Worm (Caenorhabditis elegans) whole organism, dauer: ENCODE results near the gene C07H6.2.

Experiments used
- unc-62 ChIP-seq: sonication (generic microtip); optimal IDR thresholded peaks from 2 replicates; lab custom pipeline; 2017; ENCODE audit warnings: missing biosample characterization, missing genetic modification reagents, missing genetic modification characterization

The C07H6.2 gene

DNA sequence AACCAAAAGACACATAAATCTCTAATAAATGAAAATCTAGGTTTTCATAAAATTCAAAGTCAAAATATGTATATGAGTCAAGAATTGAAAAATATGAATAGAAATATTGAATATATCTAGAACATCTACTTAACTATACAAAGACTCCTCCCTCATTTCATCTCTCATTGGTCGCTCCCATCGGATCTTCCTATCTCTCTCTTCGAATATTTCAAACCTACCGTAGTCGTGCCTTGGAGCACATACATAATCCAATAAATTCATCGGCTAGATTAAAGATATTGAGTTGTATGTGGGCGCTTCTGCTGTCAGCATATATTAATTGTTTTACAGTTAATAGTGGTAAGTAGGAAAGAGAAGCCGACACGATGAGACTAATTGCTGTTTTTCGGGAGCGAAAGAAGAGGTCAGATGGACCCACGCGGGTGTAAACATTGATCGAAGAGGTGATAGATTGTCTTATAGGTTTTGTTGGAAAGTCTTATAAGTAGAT, 6.2 kb downstream of the C07H6.2 start:
- TF ChIP-seq unc-62 (GFP tag; lab: Kevin White, UChicago), result no peak

DNA sequence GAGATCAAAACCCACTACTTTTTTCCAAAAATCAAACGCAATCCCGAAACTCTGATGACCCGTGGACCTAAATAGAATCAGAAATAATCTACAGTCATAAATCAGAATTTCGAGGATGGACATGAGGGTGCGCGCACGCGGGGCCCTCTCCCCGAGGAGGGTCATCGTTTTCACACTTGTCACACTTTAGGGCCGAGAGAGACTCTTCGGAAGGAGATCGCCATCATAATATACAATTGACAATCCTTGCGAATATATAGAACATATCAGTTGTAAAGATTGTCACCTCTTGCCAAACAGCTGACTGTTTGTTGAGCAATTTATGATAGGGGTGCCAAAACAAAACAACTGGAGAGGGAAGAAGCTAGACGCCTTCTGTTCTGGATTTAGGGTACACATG, 9.3 kb downstream of the C07H6.2 start:
- no peak for TF ChIP-seq unc-62 (GFP tag; lab: Kevin White, UChicago)

DNA sequence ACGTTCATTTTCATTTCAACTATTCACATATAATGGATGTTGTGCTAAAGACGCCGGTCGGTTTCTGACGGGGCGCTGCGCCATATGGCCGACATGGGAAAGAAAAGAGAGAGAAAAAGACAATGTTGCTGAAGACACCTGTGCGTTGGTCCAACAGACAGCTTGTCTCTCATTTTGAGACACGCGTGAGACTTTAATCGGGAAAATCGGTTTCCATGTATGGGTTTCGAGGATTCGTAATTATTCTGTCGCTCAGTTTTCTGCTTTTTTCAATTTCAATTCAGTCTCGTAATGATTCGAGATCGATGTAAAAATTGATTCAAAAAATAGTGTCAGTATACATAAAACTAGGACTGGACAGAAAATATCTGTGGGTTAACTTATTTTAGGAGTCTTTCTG, 10.0 kb downstream of the C07H6.2 start:
- no peak for TF ChIP-seq unc-62 (GFP tag; lab: Kevin White, UChicago)

DNA sequence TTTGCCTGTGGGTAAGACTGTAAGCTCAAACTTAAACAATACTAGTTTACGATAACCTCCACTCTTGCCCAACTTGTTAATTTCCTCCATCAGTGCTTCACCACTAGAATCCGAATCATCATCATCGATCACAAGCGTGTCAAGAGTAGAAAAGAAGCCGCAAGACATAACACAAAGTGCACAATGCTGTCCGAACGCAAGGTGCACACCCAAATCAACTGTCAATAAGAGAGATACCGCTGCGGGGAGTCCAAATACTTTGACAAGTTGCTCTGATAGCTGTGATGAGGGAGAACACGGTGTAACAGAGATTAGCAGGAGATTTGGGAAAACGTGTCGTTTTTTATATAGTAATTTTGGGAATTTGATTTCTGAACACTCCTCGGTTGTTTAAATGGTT, 10.6 kb downstream of the C07H6.2 start:
- no peak for TF ChIP-seq unc-62 (GFP tag; lab: Kevin White, UChicago)

DNA sequence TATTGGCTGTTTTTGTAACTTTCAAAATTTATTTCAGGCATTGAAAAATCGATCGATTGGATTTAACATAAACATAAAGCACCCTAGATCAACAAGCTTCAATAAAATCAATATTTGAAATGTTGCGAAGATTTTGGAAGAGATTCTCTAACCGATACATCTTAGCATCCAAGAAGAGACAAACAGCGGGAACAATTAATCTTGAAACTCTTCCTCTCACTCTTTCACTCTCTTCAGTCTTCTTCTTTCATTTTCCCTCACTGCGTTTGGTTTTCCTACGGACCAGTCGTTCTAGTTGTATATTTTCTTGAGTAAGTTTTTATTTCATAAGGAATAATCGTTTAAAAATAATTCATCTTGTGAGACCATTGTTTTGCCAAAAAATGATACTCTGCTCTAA, 12.2 kb downstream of the C07H6.2 start:
- no peak for TF ChIP-seq unc-62 (GFP tag; lab: Kevin White, UChicago)

DNA sequence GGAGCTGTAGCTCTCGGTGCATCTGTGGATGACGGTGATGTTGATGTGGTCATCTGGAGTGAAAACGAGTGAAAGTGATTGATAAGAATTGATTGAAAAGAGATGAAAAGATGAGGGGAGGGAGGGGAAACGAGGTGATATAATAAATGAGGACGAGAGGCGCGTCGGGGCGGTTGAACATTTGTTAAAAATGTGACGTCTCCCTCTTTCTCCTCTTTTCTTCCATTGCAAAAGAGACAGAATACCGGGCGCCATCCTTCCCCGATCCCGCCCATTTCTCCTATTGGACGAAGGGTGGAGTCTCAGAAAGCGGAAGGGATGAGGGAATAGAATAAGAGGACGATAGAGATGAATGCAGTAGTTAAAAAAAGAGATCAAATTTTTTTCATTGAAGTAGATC, 13.8 kb downstream of the C07H6.2 start:
- no peak for TF ChIP-seq unc-62 (GFP tag; lab: Kevin White, UChicago)

DNA sequence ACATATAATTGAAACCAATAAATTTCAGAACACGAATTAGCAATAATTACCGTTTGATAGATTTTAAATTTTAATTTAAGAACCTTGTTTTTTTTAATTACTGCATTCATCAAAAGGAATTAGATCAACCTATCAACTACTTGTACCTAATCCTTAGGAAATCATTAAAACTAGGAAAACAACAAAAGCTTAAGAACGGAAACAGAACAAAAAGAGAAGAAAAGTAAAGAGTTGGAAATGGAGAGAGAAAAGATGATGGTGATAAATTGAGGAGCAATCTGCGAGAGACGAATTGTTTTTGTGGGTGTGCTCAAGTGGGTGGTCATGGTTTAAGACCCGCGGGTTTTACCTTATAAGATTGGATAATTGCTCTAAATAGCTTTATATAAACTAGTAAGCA, 14.5 kb downstream of the C07H6.2 start:
- no peak for TF ChIP-seq unc-62 (GFP tag; lab: Kevin White, UChicago)

DNA sequence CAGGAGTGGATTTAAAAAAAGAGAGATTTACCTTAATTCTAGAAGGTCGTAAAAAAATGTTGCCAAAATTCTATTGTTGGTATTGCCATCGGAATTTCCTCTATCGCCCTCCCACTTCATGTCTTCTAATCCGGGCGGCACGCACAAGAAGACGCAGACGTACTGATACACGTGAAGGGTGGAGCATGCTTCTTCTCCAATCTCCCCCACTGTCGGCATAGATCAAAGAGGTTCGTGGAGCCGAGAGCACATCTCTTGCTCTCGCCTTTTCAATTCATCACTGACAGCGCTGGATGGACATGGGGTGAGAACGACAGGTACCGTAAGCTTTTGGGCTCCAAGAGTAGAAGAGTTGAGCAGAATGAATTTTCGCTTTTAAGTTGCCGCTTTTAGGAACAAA, 15.8 kb downstream of the C07H6.2 start, which contains the start of gene lin-39:
lin-39 (minus strand) TSS at position 74 of the 400 bp plus-strand sequence.
- TF ChIP-seq unc-62 (GFP tag; lab: Kevin White, UChicago), result no peak

DNA sequence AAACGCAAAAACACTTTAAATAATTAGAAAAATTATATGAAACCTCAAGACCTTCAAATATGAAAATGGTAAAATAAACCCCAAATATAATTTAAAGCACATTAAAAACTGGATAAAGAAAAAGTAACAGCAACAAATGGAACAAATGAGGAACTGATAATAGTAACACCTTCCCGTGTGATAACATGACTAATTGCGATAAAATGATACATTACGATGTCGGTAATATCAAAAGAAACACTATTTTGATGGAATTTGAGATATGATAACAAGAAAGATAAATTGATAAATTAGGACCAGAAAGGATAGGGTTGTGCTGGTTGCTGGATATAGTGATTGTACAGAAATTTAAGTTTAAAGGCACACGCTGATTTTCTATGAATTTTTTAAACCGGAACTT, 21.2 kb downstream of the C07H6.2 start:
- TF ChIP-seq unc-62 (GFP tag; lab: Kevin White, UChicago), result no peak

DNA sequence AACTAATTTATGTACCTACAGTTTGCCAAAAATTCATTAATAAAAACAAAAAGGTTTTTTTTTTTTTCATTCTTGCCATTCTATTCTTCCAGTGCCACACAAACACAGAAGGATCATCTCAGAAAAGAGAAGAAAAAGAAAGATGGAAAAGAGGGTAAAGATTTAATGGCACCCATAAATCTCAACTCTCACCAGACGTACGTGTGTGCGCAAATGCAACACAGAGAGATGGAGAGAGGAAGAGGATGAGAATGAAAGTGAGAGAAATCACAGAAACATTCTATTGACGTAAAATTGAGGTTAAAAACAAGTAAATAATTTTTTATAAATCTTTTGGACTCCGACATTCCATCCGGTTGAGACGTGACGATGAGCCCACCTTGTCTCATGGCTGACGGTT, 23.4 kb downstream of the C07H6.2 start:
- TF ChIP-seq unc-62 (GFP tag; lab: Kevin White, UChicago), result no peak

DNA sequence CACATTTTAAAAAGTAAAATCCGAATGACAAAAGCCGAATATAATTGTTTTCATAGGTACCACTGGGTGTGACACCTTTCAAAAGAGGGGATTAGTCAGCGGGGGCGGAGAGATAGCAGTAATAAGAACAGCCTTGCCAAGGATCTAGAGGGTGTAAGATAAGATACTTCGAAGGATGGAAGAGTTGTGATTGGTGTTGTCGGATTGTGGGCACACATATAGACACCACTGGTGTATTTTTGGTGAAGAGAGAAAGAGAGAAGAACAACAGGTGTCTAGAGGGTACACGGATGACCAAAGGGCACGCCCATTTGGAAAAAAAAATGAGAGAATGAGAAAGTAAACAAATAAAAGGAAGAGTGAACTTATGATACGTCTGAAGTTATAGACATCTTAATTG, 24.4 kb downstream of the C07H6.2 start:
- no peak for TF ChIP-seq unc-62 (GFP tag; lab: Kevin White, UChicago)

DNA sequence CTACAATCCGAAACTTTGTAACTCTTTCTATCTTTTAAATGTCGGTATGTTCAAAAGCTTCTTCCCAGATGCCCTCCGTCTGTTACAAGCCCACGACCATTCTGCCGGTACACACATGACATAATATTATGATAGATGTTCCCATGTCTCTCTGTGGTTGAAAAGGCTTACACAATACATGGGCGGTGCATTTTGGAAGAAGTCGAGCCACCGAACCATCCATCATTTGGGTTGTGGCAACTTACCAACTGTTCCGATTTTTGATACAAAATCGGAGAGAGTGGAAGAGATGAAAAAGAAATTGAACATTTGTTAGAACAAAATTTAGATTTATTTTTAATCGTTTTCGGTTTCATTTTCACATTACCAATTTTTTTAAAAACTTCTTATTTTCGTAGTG, 28.2 kb downstream of the C07H6.2 start:
- TF ChIP-seq unc-62 (GFP tag; lab: Kevin White, UChicago), result no peak

DNA sequence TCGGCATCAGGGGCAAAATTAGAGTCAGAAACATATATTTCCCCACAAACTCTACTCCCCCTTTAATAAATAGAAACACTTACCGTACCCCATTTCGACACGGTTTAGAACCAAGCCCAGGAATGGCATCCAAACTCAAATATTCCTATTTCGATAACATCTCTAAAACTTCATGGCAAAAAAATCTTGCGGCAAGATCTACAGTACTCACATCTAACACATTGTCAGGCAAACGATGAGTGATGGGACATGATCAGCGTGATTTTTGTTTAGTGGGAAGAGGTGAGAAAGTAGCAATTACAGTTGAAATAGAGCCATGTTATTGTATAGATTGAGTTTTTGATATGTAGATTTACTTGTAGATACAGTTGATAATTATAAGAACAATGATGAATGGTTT, 30.2 kb downstream of the C07H6.2 start:
- no peak for TF ChIP-seq unc-62 (GFP tag; lab: Kevin White, UChicago)

DNA sequence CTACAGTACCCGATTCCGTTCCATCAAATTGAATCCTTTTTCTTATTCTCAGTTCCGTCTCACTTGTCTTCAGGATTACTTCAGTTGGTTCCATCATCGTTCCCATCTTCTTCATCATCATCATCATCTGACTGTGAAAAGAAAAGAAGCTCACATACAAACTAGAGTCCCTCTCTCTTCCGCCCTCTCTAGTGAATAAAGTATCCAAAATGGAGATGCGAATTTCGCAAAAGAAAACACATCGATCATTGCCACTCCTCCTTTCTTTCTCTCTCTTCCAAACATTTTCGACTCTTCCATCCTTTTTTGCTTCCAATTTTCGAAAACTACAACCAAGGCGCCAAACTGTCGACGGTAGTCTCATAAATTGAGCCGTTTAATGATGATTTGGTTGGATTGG, 32.0 kb downstream of the C07H6.2 start:
- TF ChIP-seq unc-62 (GFP tag; lab: Kevin White, UChicago), result no peak

DNA sequence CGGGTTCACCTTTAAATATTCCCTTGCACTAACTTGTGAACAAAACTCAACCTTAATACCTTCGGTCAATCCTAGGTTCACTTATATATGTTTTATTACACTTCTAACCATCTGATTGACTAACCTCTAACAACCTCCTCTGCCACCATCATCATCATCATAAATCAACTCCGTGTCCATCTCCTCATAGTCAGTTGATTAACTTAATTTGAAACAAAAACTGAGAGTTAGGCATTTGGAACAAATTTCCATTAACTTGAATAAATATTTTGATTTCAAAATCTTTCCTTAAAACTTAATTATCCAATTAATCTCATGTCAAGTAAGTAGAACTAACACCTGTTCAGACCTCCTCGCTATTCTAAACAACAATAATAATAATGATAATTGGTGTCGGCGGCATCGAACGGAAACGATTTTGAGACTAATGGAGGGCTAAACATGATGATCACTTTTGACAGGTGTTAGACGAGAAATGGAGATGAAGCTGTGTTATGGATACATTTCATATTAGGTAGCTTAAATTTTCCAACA, 33.0 kb downstream of the C07H6.2 start:
- TF ChIP-seq unc-62 (GFP tag; lab: Kevin White, UChicago), result no peak

DNA sequence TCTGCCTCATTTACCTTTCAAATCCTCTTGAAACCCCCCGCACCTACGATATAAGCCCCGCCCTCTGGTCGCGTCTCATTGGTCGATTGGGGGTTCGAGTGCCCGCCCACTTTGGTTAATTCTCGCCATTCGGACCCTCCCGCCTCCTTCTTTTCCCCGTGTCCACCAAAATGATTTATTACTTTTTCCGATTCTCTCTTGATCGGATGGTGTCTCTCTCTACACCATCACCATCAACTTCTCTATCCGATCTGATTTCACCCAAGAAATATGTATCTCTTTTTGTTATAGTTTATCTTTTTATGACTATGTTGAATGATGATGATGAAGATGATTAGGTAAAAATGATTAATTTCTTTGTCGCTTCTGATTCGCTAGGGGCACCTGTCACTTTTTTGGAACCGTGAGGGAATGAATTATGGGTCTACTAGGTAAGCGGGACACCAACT, 33.9 kb downstream of the C07H6.2 start:
- no peak for TF ChIP-seq unc-62 (GFP tag; lab: Kevin White, UChicago)

DNA sequence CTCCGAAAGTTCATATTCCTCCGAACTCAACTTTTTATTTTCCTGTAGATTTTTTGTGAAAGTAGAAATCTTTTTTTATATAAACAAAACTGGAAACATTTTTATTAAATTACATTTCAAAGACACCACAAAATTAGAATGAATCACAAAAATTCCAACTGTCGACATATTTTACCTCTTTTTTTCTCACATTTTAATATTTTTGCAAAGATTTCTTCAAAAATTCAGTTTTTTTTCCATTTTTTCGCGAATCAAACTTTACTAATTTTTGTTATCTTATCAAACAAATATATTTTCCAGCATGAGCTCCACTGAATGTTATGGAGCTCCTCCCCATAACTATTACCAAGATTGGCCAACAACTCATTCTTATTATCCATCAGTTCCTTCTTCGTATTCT, 34.6 kb downstream of the C07H6.2 start, which contains the start of gene ceh-13:
ceh-13 (plus strand) TSS at position 301 of the 400 bp plus-strand sequence.
- no peak for TF ChIP-seq unc-62 (GFP tag; lab: Kevin White, UChicago)
